Worm (Caenorhabditis elegans) whole organism, L4 larva: ENCODE data around the gene F44E7.9.
A peak's percentile ranks its signal among the peaks of the same experiment; 100 is the strongest.

ENCODE experiments used
- F44E2.7 ChIP-seq: fragments of 200-800 bp; sonication (Bioruptor generic); IDR thresholded peaks from 2 replicates; pipeline ENCODE4 v2.1.2; 2022; ENCODE audit warnings: missing genetic modification characterization, missing compliant biosample characterization
- R02D3.7 ChIP-seq: fragments of 150-350 bp; sonication (generic microtip); optimal IDR thresholded peaks from 3 replicates; lab custom pipeline; 2014; ENCODE audit warnings: missing biosample characterization, missing genetic modification characterization
- T20F7.1 ChIP-seq: fragments of 200-800 bp; sonication (Bioruptor generic); optimal IDR thresholded peaks from 2 replicates; lab custom pipeline; 2018; ENCODE audit warnings: mild to moderate bottlenecking, missing genetic modification characterization, missing compliant biosample characterization
- T26A8.4 ChIP-seq: fragments of 200-800 bp; sonication (Bioruptor generic); IDR thresholded peaks from 2 replicates; pipeline ENCODE4 v1.3.6; 2022; ENCODE audit warnings: missing genetic modification characterization, missing compliant biosample characterization
- Y48G9A.11 ChIP-seq: fragments of 200-800 bp; sonication (Bioruptor generic); IDR thresholded peaks from 2 replicates; pipeline ENCODE4 v1.3.6; 2022; ENCODE audit warnings: missing genetic modification reagents, missing genetic modification characterization, missing compliant biosample characterization
- Y5F2A.4 ChIP-seq: fragments of 200-800 bp; sonication (Bioruptor generic); optimal IDR thresholded peaks from 2 replicates; lab custom pipeline; 2018; ENCODE audit warnings: mild to moderate bottlenecking, missing genetic modification characterization, missing compliant biosample characterization
- Y75B8A.6 ChIP-seq: fragments of 200-800 bp; sonication (Bioruptor generic); IDR thresholded peaks from 2 replicates; pipeline ENCODE4 v1.3.6; 2022; ENCODE audit warnings: missing genetic modification reagents, missing genetic modification characterization, missing compliant biosample characterization
- ZK546.5 ChIP-seq, 2 experiments: sonication (generic microtip); optimal IDR thresholded peaks; 2 replicates each; lab custom pipeline; 2017; ENCODE audit warnings: missing biosample characterization in 2 of 2, missing genetic modification characterization in 2 of 2
- ceh-28 ChIP-seq: fragments of 150-350 bp; optimal IDR thresholded peaks from 2 replicates; lab custom pipeline; 2014; ENCODE audit warnings: missing biosample characterization, missing genetic modification reagents, missing genetic modification characterization
- ceh-32 ChIP-seq: sonication (generic microtip); optimal IDR thresholded peaks from 2 replicates; lab custom pipeline; 2016; ENCODE audit warnings: mild to moderate bottlenecking, missing genetic modification characterization, missing compliant biosample characterization; ENCODE audit not compliant: poor library complexity
- ceh-44 ChIP-seq: fragments of 200-800 bp; sonication (Bioruptor generic); IDR thresholded peaks from 2 replicates; pipeline ENCODE4 v1.3.6; 2022; ENCODE audit warnings: missing genetic modification reagents, missing genetic modification characterization, missing compliant biosample characterization
- daf-16 ChIP-seq, 3 experiments: sonication (generic microtip); optimal IDR thresholded peaks; 2 replicates each; lab custom pipeline; 2016 to 2017; ENCODE audit warnings: missing genetic modification characterization in 3 of 3, missing genetic modification reagents in 3 of 3, mild to moderate bottlenecking in 2 of 3, missing compliant biosample characterization in 2 of 3, missing biosample characterization in 1 of 3, moderate library complexity in 1 of 3
- daf-8 ChIP-seq: fragments of 200-800 bp; sonication (Bioruptor generic); IDR thresholded peaks from 2 replicates; pipeline ENCODE4 v1.3.6; 2022; ENCODE audit warnings: missing genetic modification characterization, missing compliant biosample characterization
- dmd-6 ChIP-seq: fragments of 200-800 bp; sonication (Bioruptor generic); IDR thresholded peaks from 2 replicates; pipeline ENCODE4 v1.3.6; 2022; ENCODE audit warnings: missing genetic modification reagents, missing genetic modification characterization, missing compliant biosample characterization
- dmd-9 ChIP-seq: fragments of 200-800 bp; sonication (Bioruptor generic); IDR thresholded peaks from 2 replicates; pipeline ENCODE4 v1.3.6; 2022; ENCODE audit warnings: missing genetic modification reagents, missing genetic modification characterization, missing compliant biosample characterization
- dpl-1 ChIP-seq: fragments of 150-350 bp; optimal IDR thresholded peaks from 2 replicates; lab custom pipeline; 2014; ENCODE audit warnings: missing biosample characterization, missing genetic modification reagents, missing genetic modification characterization
- duxl-1 ChIP-seq: sonication (generic microtip); optimal IDR thresholded peaks from 2 replicates; lab custom pipeline; 2016; ENCODE audit warnings: mild to moderate bottlenecking, missing genetic modification characterization, moderate library complexity, missing compliant biosample characterization; ENCODE audit not compliant: poor library complexity
- dve-1 ChIP-seq: sonication (generic microtip); optimal IDR thresholded peaks from 2 replicates; lab custom pipeline; 2017; ENCODE audit warnings: antibody characterized with exemption, mild to moderate bottlenecking, missing genetic modification characterization, missing compliant biosample characterization; ENCODE audit not compliant: insufficient read depth
- egl-43 ChIP-seq: fragments of 200-800 bp; sonication (Bioruptor generic); IDR thresholded peaks from 2 replicates; pipeline ENCODE4 v1.3.6; 2022; ENCODE audit warnings: missing genetic modification reagents, missing genetic modification characterization, missing compliant biosample characterization
- fkh-10 ChIP-seq: fragments of 150-350 bp; optimal IDR thresholded peaks from 2 replicates; lab custom pipeline; 2014; ENCODE audit warnings: missing biosample characterization, missing genetic modification reagents, missing genetic modification characterization
- fos-1 ChIP-seq: fragments of 150-350 bp; optimal IDR thresholded peaks from 2 replicates; lab custom pipeline; 2014; ENCODE audit warnings: missing biosample characterization, missing genetic modification characterization
- hif-1 ChIP-seq, 2 experiments: sonication (generic microtip); optimal IDR thresholded peaks; 2 replicates each; lab custom pipeline; 2016 to 2017; ENCODE audit warnings: missing compliant biosample characterization in 2 of 2, missing genetic modification characterization in 2 of 2, missing genetic modification reagents in 2 of 2, missing genotype in 2 of 2, mild to moderate bottlenecking in 1 of 2
- hlh-11 ChIP-seq: fragments of 200-800 bp; sonication (Bioruptor generic); optimal IDR thresholded peaks from 2 replicates; lab custom pipeline; 2018; ENCODE audit warnings: mild to moderate bottlenecking, missing genetic modification characterization, missing compliant biosample characterization
- hlh-30 ChIP-seq: sonication (generic microtip); optimal IDR thresholded peaks from 2 replicates; lab custom pipeline; 2017; ENCODE audit warnings: antibody characterized with exemption, mild to moderate bottlenecking, missing genetic modification characterization, missing compliant biosample characterization; ENCODE audit not compliant: insufficient read depth
- lim-7 ChIP-seq: fragments of 200-800 bp; sonication (Bioruptor generic); IDR thresholded peaks from 2 replicates; pipeline ENCODE4 v1.3.6; 2022; ENCODE audit warnings: missing genetic modification characterization, missing compliant biosample characterization
- lin-1 ChIP-seq: fragments of 200-800 bp; sonication (Bioruptor generic); IDR thresholded peaks from 2 replicates; pipeline ENCODE4 v1.3.6; 2022; ENCODE audit warnings: missing genetic modification reagents, missing genetic modification characterization, missing compliant biosample characterization
- lin-13 ChIP-seq: fragments of 150-350 bp; optimal IDR thresholded peaks from 2 replicates; lab custom pipeline; 2014; ENCODE audit warnings: missing biosample characterization, missing genetic modification reagents, missing genetic modification characterization
- lin-15B ChIP-seq: fragments of 150-350 bp; sonication (generic microtip); optimal IDR thresholded peaks from 3 replicates; lab custom pipeline; 2014; ENCODE audit warnings: missing biosample characterization, missing genetic modification characterization
- lir-3 ChIP-seq: sonication (generic microtip); optimal IDR thresholded peaks from 2 replicates; lab custom pipeline; 2016; ENCODE audit warnings: mild to moderate bottlenecking, missing genetic modification characterization, missing compliant biosample characterization
- lsy-2 ChIP-seq, 2 experiments: fragments of 150-350 bp in 1 of 2; sonication (generic microtip) in 1 of 2; optimal IDR thresholded peaks; 2 replicates each; lab custom pipeline; 2014 to 2017; ENCODE audit warnings: missing biosample characterization in 2 of 2, missing genetic modification characterization in 2 of 2
- madf-9 ChIP-seq: fragments of 200-800 bp; sonication (Bioruptor generic); conservative IDR thresholded peaks from 2 replicates; pipeline ENCODE4 v1.3.6; 2022; ENCODE audit warnings: missing genetic modification reagents, missing genetic modification characterization, missing compliant biosample characterization
- mdl-1 ChIP-seq, 2 experiments: fragments of 150-350 bp in 1 of 2; sonication (generic microtip) in 1 of 2; optimal IDR thresholded peaks; 2 replicates each; lab custom pipeline; 2014 to 2017; ENCODE audit warnings: missing biosample characterization in 2 of 2, missing genetic modification characterization in 2 of 2
- mep-1 ChIP-seq: fragments of 150-350 bp; sonication (generic microtip); optimal IDR thresholded peaks from 3 replicates; lab custom pipeline; 2014; ENCODE audit warnings: missing biosample characterization, missing genetic modification characterization
- mxl-2 ChIP-seq: fragments of 200-800 bp; sonication (Bioruptor generic); conservative IDR thresholded peaks from 2 replicates; pipeline ENCODE4 v1.3.6; 2022; ENCODE audit warnings: missing genetic modification reagents, missing genetic modification characterization, missing compliant biosample characterization
- nhr-10 ChIP-seq: fragments of 150-350 bp; optimal IDR thresholded peaks from 2 replicates; lab custom pipeline; 2014; ENCODE audit warnings: missing biosample characterization, missing genetic modification characterization
- nhr-102 ChIP-seq: sonication (generic microtip); optimal IDR thresholded peaks from 2 replicates; lab custom pipeline; 2016; ENCODE audit warnings: mild to moderate bottlenecking, missing genetic modification characterization, moderate library complexity, missing compliant biosample characterization
- nhr-111 ChIP-seq: fragments of 200-800 bp; sonication (Bioruptor generic); optimal IDR thresholded peaks from 2 replicates; lab custom pipeline; 2018; ENCODE audit warnings: mild to moderate bottlenecking, missing genetic modification characterization, missing compliant biosample characterization
- nhr-237 ChIP-seq: sonication (generic microtip); optimal IDR thresholded peaks from 2 replicates; lab custom pipeline; 2017; ENCODE audit warnings: missing biosample characterization, missing genetic modification characterization
- nhr-28 ChIP-seq: fragments of 150-350 bp; optimal IDR thresholded peaks from 2 replicates; lab custom pipeline; 2014; ENCODE audit warnings: missing biosample characterization, missing genetic modification characterization
- nhr-41 ChIP-seq: fragments of 200-800 bp; sonication (Bioruptor generic); IDR thresholded peaks from 2 replicates; pipeline ENCODE4 v1.3.6; 2022; ENCODE audit warnings: missing genetic modification reagents, missing genetic modification characterization, missing compliant biosample characterization
- nhr-77 ChIP-seq: fragments of 150-350 bp; optimal IDR thresholded peaks from 2 replicates; lab custom pipeline; 2014; ENCODE audit warnings: missing biosample characterization, missing genetic modification characterization
- rbr-2 ChIP-seq: sonication (generic microtip); optimal IDR thresholded peaks from 2 replicates; lab custom pipeline; 2016; ENCODE audit warnings: missing genotype, missing genetic modification characterization, missing compliant biosample characterization
- set-16 ChIP-seq: fragments of 200-800 bp; sonication (Bioruptor generic); IDR thresholded peaks from 2 replicates; pipeline ENCODE4 v1.3.6; 2022; ENCODE audit warnings: missing genetic modification reagents, missing genetic modification characterization, missing compliant biosample characterization
- snpc-4 ChIP-seq: fragments of 150-350 bp; optimal IDR thresholded peaks from 2 replicates; lab custom pipeline; 2014; ENCODE audit warnings: missing biosample characterization, missing genetic modification characterization
- spr-1 ChIP-seq: sonication (generic microtip); optimal IDR thresholded peaks from 2 replicates; lab custom pipeline; 2016; ENCODE audit warnings: mild to moderate bottlenecking, missing genetic modification characterization, missing compliant biosample characterization
- tag-97 ChIP-seq: fragments of 200-800 bp; sonication (Bioruptor generic); IDR thresholded peaks from 2 replicates; pipeline ENCODE4 v1.3.6; 2022; ENCODE audit warnings: missing genetic modification characterization, missing compliant biosample characterization
- unc-62 ChIP-seq, 3 experiments: fragments of 150-350 bp in 1 of 3; sonication (generic microtip); optimal IDR thresholded peaks in 2 of 3; peaks in 1 of 3; 1 replicate in 1 of 3; 2 replicates in 2 of 3; lab custom pipeline; 2014 to 2017; ENCODE audit warnings: missing biosample characterization in 3 of 3, missing genetic modification characterization in 3 of 3, missing genetic modification reagents in 3 of 3, missing genotype in 1 of 3
- vab-7 ChIP-seq: fragments of 200-800 bp; sonication (Bioruptor generic); IDR thresholded peaks from 2 replicates; pipeline ENCODE4 v1.3.6; 2022; ENCODE audit warnings: missing genetic modification reagents, missing genetic modification characterization, missing compliant biosample characterization
- zfp-3 ChIP-seq: fragments of 200-800 bp; sonication (Bioruptor generic); conservative IDR thresholded peaks from 2 replicates; pipeline ENCODE4 v1.3.6; 2022; ENCODE audit warnings: missing genetic modification reagents, missing genetic modification characterization, missing compliant biosample characterization
- zip-11 ChIP-seq: fragments of 200-800 bp; sonication (Bioruptor generic); IDR thresholded peaks from 2 replicates; pipeline ENCODE4 v1.3.6; 2022; ENCODE audit warnings: missing genetic modification characterization, missing compliant biosample characterization

F44E7.9 gene

ce11 chrV:5763787-5764186 is 27.2 kb upstream of the F44E7.9 start, which contains the start of gene pgph-3 (continued):
- TF ChIP-seq T26A8.4 (GFP tag; lab: Robert Waterston, UW) (no peak; the same call in 1 of the 2 replicates), lin-13 (GFP tag; lab: Kevin White, UChicago) (no peak), zfp-3 (peak; percentile 49; the same call in 1 of the 2 replicates), unc-62 (GFP tag; optimal IDR thresholded peaks at IDR 0.05 in 1 of 2; lab: Kevin White, UChicago) (no peak), unc-62 (tag; optimal IDR thresholded peaks at IDR 0.05; lab: Kevin White, UChicago) (no peak), nhr-102 (tag; lab: Kevin White, UChicago) (peak; percentile 78), egl-43 (GFP tag; lab: Robert Waterston, UW) (no peak), nhr-237 (tag; lab: Kevin White, UChicago) (no peak), hif-1 (tag; optimal IDR thresholded peaks at IDR 0.05; lab: Kevin White, UChicago) (peak in 1 of 2 experiments; percentile 41), hlh-30 (tag; lab: Kevin White, UChicago) (peak; percentile 84), spr-1 (tag; lab: Kevin White, UChicago) (peak; percentile 26), lin-15B (tag; lab: Kevin White, UChicago) (no peak), zip-11 (GFP tag; lab: Robert Waterston, UW) (no peak), lsy-2 (tag; optimal IDR thresholded peaks at IDR 0.05; lab: Kevin White, UChicago) (peak in 1 of 2 experiments; percentile 75), snpc-4 (no peak), ceh-28 (tag; lab: Kevin White, UChicago) (no peak), nhr-77 (tag; lab: Kevin White, UChicago) (peak; percentile 85), ceh-44 (GFP tag; lab: Robert Waterston, UW) (no peak), lin-1 (GFP tag; lab: Robert Waterston, UW) (peak; percentile 91), lim-7 (GFP tag; lab: Robert Waterston, UW) (no peak), nhr-28 (peak; percentile 89), mdl-1 (tag; optimal IDR thresholded peaks at IDR 0.05; lab: Kevin White, UChicago) (peak; percentile 75 to 94), nhr-10 (tag; lab: Kevin White, UChicago) (peak; percentile 60), dpl-1 (GFP tag; lab: Kevin White, UChicago) (no peak), Y5F2A.4 (GFP tag; lab: Kevin White, UChicago) (no peak), mep-1 (tag; lab: Kevin White, UChicago) (peak; percentile 52), tag-97 (no peak), dmd-6 (GFP tag; lab: Robert Waterston, UW) (peak; percentile 98), nhr-111 (GFP tag; lab: Kevin White, UChicago) (no peak), rbr-2 (tag; lab: Kevin White, UChicago) (no peak), dve-1 (peak; percentile 94), mxl-2 (peak; percentile 93), F44E2.7 (no peak), dmd-9 (GFP tag; lab: Robert Waterston, UW) (no peak), T20F7.1 (GFP tag; lab: Kevin White, UChicago) (peak; percentile 46), daf-16 (GFP tag; optimal IDR thresholded peaks at IDR 0.05; lab: Kevin White, UChicago) (peak; percentile 10 to 66), daf-16 (tag; optimal IDR thresholded peaks at IDR 0.05; lab: Kevin White, UChicago) (peak; percentile 85), R02D3.7 (tag; lab: Kevin White, UChicago) (no peak), Y48G9A.11 (GFP tag; lab: Robert Waterston, UW) (no peak), ZK546.5 (tag; optimal IDR thresholded peaks at IDR 0.05; lab: Kevin White, UChicago) (no peak), hlh-11 (tag; lab: Kevin White, UChicago) (peak; percentile 97), daf-8 (GFP tag; lab: Robert Waterston, UW) (no peak), ceh-32 (tag; lab: Kevin White, UChicago) (no peak), fkh-10 (no peak), madf-9 (GFP tag; lab: Robert Waterston, UW) (0 out of 2 replicates have a peak, but pooled peaks have one; percentile 16), duxl-1 (tag; lab: Kevin White, UChicago) (no peak), lir-3 (tag; lab: Kevin White, UChicago) (no peak), vab-7 (GFP tag; lab: Robert Waterston, UW) (no peak), nhr-41 (GFP tag; lab: Robert Waterston, UW) (no peak), Y75B8A.6 (GFP tag; lab: Robert Waterston, UW) (no peak), fos-1 (tag; lab: Kevin White, UChicago) (no peak), set-16 (no peak)
